Worm (Caenorhabditis elegans) whole organism, L2 larva: ENCODE results near the gene tif-1A.

Experiments used
- C34F6.9 ChIP-seq: fragments of 150-350 bp; optimal IDR thresholded peaks from 2 replicates; lab custom pipeline; 2014; ENCODE audit warnings: missing biosample characterization, missing genetic modification characterization
- F13H6.1 ChIP-seq: sonication (generic microtip); optimal IDR thresholded peaks from 2 replicates; lab custom pipeline; 2016; ENCODE audit warnings: missing genetic modification characterization, missing compliant biosample characterization
- R02D3.7 ChIP-seq: fragments of 150-350 bp; optimal IDR thresholded peaks from 2 replicates; lab custom pipeline; 2014; ENCODE audit warnings: missing biosample characterization, missing genetic modification characterization
- Y55F3AM.14 ChIP-seq: fragments of 200-800 bp; sonication (Bioruptor generic); optimal IDR thresholded peaks from 2 replicates; lab custom pipeline; 2018; ENCODE audit warnings: mild to moderate bottlenecking, missing genetic modification characterization, missing compliant biosample characterization
- ZK546.5 ChIP-seq: sonication (generic microtip); optimal IDR thresholded peaks from 2 replicates; lab custom pipeline; 2017; ENCODE audit warnings: missing biosample characterization, missing genetic modification characterization
- alr-1 ChIP-seq: fragments of 150-350 bp; optimal IDR thresholded peaks from 2 replicates; lab custom pipeline; 2014; ENCODE audit warnings: missing biosample characterization, missing genetic modification characterization
- aly-2 ChIP-seq: fragments of 150-350 bp; optimal IDR thresholded peaks from 2 replicates; lab custom pipeline; 2014; ENCODE audit warnings: missing biosample characterization, missing genetic modification characterization
- ama-1 ChIP-seq: fragments of 150-350 bp; optimal IDR thresholded peaks from 2 replicates; lab custom pipeline; 2018; ENCODE audit warnings: inconsistent platforms
- blmp-1 ChIP-seq: sonication (generic microtip); optimal IDR thresholded peaks from 2 replicates; lab custom pipeline; 2017; ENCODE audit warnings: missing genetic modification characterization, mild to moderate bottlenecking, missing compliant biosample characterization, antibody characterized with exemption, moderate library complexity; ENCODE audit not compliant: insufficient read depth
- ceh-16 ChIP-seq: fragments of 150-350 bp; optimal IDR thresholded peaks from 2 replicates; lab custom pipeline; 2014; ENCODE audit warnings: missing biosample characterization, missing genetic modification characterization
- ceh-82 ChIP-seq: fragments of 150-350 bp; optimal IDR thresholded peaks from 2 replicates; lab custom pipeline; 2014; ENCODE audit warnings: missing biosample characterization, missing genetic modification characterization
- crh-2 ChIP-seq: sonication (generic microtip); optimal IDR thresholded peaks from 2 replicates; lab custom pipeline; 2017; ENCODE audit warnings: missing biosample characterization, missing genetic modification characterization
- dmd-4 ChIP-seq: sonication (generic microtip); optimal IDR thresholded peaks from 2 replicates; lab custom pipeline; 2017; ENCODE audit warnings: missing biosample characterization, missing genetic modification characterization
- egl-27 ChIP-seq: sonication (generic microtip); optimal IDR thresholded peaks from 3 replicates; lab custom pipeline; 2017; ENCODE audit warnings: missing biosample characterization, missing genetic modification reagents, missing genetic modification characterization
- elt-1 ChIP-seq: fragments of 150-350 bp; optimal IDR thresholded peaks from 2 replicates; lab custom pipeline; 2014; ENCODE audit warnings: missing biosample characterization, missing genetic modification characterization
- elt-3 ChIP-seq: sonication (generic microtip); optimal IDR thresholded peaks from 2 replicates; lab custom pipeline; 2017; ENCODE audit warnings: missing biosample characterization, missing genetic modification characterization
- fos-1 ChIP-seq: fragments of 150-350 bp; optimal IDR thresholded peaks from 2 replicates; lab custom pipeline; 2014; ENCODE audit warnings: missing biosample characterization, missing genetic modification characterization
- gmeb-1 ChIP-seq: fragments of 150-350 bp; optimal IDR thresholded peaks from 2 replicates; lab custom pipeline; 2014; ENCODE audit warnings: missing biosample characterization, missing genetic modification characterization
- lin-11 ChIP-seq: fragments of 150-350 bp; sonication (generic microtip); optimal IDR thresholded peaks from 2 replicates; lab custom pipeline; 2014; ENCODE audit warnings: missing biosample characterization, missing genetic modification characterization, inconsistent platforms, mixed read lengths
- lin-13 ChIP-seq: fragments of 150-350 bp; optimal IDR thresholded peaks from 2 replicates; lab custom pipeline; 2014; ENCODE audit warnings: missing biosample characterization, missing genetic modification reagents, missing genetic modification characterization
- lin-39 ChIP-seq: fragments of 150-350 bp; optimal IDR thresholded peaks from 2 replicates; lab custom pipeline; 2014; ENCODE audit warnings: missing biosample characterization, missing genetic modification reagents, missing genetic modification characterization
- lsy-2 ChIP-seq, 2 experiments: fragments of 150-350 bp in 1 of 2; sonication (generic microtip) in 1 of 2; optimal IDR thresholded peaks; 2 replicates each; lab custom pipeline; 2014 to 2017; ENCODE audit warnings: missing biosample characterization in 2 of 2, missing genetic modification characterization in 2 of 2
- mab-5 ChIP-seq: fragments of 150-350 bp; optimal IDR thresholded peaks from 2 replicates; lab custom pipeline; 2014; ENCODE audit warnings: missing biosample characterization, missing genetic modification characterization
- mbf-1 ChIP-seq: sonication (generic microtip); optimal IDR thresholded peaks from 2 replicates; lab custom pipeline; 2017; ENCODE audit warnings: missing biosample characterization, missing genetic modification characterization
- mdl-1 ChIP-seq, 2 experiments: fragments of 150-350 bp in 1 of 2; sonication (generic microtip) in 1 of 2; optimal IDR thresholded peaks; 2 replicates each; lab custom pipeline; 2017; ENCODE audit warnings: missing biosample characterization in 2 of 2, missing genetic modification characterization in 2 of 2
- nhr-10 ChIP-seq: sonication (generic microtip); optimal IDR thresholded peaks from 2 replicates; lab custom pipeline; 2017; ENCODE audit warnings: missing biosample characterization, missing genetic modification characterization
- nhr-11 ChIP-seq: fragments of 150-350 bp; optimal IDR thresholded peaks from 2 replicates; lab custom pipeline; 2014; ENCODE audit warnings: missing biosample characterization, missing genetic modification characterization
- nhr-12 ChIP-seq: fragments of 150-350 bp; optimal IDR thresholded peaks from 2 replicates; lab custom pipeline; 2014; ENCODE audit warnings: missing biosample characterization, missing genetic modification characterization
- nhr-129 ChIP-seq: fragments of 150-350 bp; optimal IDR thresholded peaks from 2 replicates; lab custom pipeline; 2014; ENCODE audit warnings: missing biosample characterization, missing genetic modification characterization
- nhr-21 ChIP-seq: fragments of 150-350 bp; optimal IDR thresholded peaks from 2 replicates; lab custom pipeline; 2014; ENCODE audit warnings: missing biosample characterization, missing genetic modification characterization
- nhr-23 ChIP-seq: fragments of 150-350 bp; optimal IDR thresholded peaks from 2 replicates; lab custom pipeline; 2014; ENCODE audit warnings: missing biosample characterization, missing genetic modification reagents, missing genetic modification characterization
- nhr-237 ChIP-seq: fragments of 150-350 bp; optimal IDR thresholded peaks from 2 replicates; lab custom pipeline; 2014; ENCODE audit warnings: missing biosample characterization, missing genetic modification characterization
- nhr-25 ChIP-seq: fragments of 150-350 bp; sonication (generic microtip); optimal IDR thresholded peaks from 3 replicates; lab custom pipeline; 2014; ENCODE audit warnings: missing biosample characterization, missing genetic modification characterization
- nhr-6 ChIP-seq: fragments of 150-350 bp; optimal IDR thresholded peaks from 2 replicates; lab custom pipeline; 2014; ENCODE audit warnings: missing biosample characterization, missing genetic modification characterization
- nhr-77 ChIP-seq: fragments of 150-350 bp; optimal IDR thresholded peaks from 2 replicates; lab custom pipeline; 2014; ENCODE audit warnings: missing biosample characterization, missing genetic modification characterization
- peb-1 ChIP-seq: fragments of 150-350 bp; optimal IDR thresholded peaks from 2 replicates; lab custom pipeline; 2014; ENCODE audit warnings: missing biosample characterization, missing genetic modification characterization
- sem-4 ChIP-seq: fragments of 150-350 bp; optimal IDR thresholded peaks from 2 replicates; lab custom pipeline; 2014; ENCODE audit warnings: missing biosample characterization, missing genetic modification reagents, missing genetic modification characterization
- sma-3 ChIP-seq: sonication (generic microtip); optimal IDR thresholded peaks from 2 replicates; lab custom pipeline; 2016; ENCODE audit warnings: missing genetic modification reagents, missing genetic modification characterization, missing compliant biosample characterization
- sma-9 ChIP-seq, 2 experiments: fragments of 150-350 bp in 1 of 2; sonication (generic microtip) in 1 of 2; optimal IDR thresholded peaks; 2 replicates each; lab custom pipeline; 2014 to 2016; ENCODE audit warnings: missing genetic modification characterization in 2 of 2, mild to moderate bottlenecking in 1 of 2, missing biosample characterization in 1 of 2, missing compliant biosample characterization in 1 of 2, missing genetic modification reagents in 1 of 2, moderate library complexity in 1 of 2
- snpc-4 ChIP-seq: fragments of 150-350 bp; optimal IDR thresholded peaks from 2 replicates; lab custom pipeline; 2014; ENCODE audit warnings: missing biosample characterization, missing genetic modification characterization
- unc-39 ChIP-seq: fragments of 150-350 bp; optimal IDR thresholded peaks from 2 replicates; lab custom pipeline; 2014; ENCODE audit warnings: missing biosample characterization, missing genetic modification characterization
- unc-55 ChIP-seq: fragments of 150-350 bp; sonication (generic microtip); optimal IDR thresholded peaks from 3 replicates; lab custom pipeline; 2014; ENCODE audit warnings: missing biosample characterization, missing genetic modification reagents, missing genetic modification characterization
- unc-62 ChIP-seq: fragments of 150-350 bp; optimal IDR thresholded peaks from 2 replicates; lab custom pipeline; 2014; ENCODE audit warnings: missing biosample characterization, missing genetic modification reagents, missing genetic modification characterization
- ztf-11 ChIP-seq: sonication (generic microtip); optimal IDR thresholded peaks from 2 replicates; lab custom pipeline; 2017; ENCODE audit warnings: missing biosample characterization, missing genetic modification characterization
- ztf-4 ChIP-seq: fragments of 150-350 bp; optimal IDR thresholded peaks from 2 replicates; lab custom pipeline; 2014; ENCODE audit warnings: missing biosample characterization, missing genetic modification characterization

Gene tif-1A

ce11 chrIII:3953235-3953634 is 50.7 kb downstream of the tif-1A start:
- TF ChIP-seq elt-3 (tag; lab: Kevin White, UChicago) = no peak
- no peak for TF ChIP-seq gmeb-1
- no peak for TF ChIP-seq alr-1 (tag; lab: Kevin White, UChicago)
- TF ChIP-seq nhr-129 (tag; lab: Kevin White, UChicago) = peak; percentile 85
- TF ChIP-seq nhr-12 (tag; lab: Kevin White, UChicago) = no peak
- TF ChIP-seq sma-9 (GFP tag; optimal IDR thresholded peaks at IDR 0.05; lab: Kevin White, UChicago) = peak; percentile 89
- no peak for TF ChIP-seq sma-9 (tag; optimal IDR thresholded peaks at IDR 0.05; lab: Kevin White, UChicago)
- peak in 1 of 2 experiments; percentile 69 for TF ChIP-seq lsy-2 (tag; optimal IDR thresholded peaks at IDR 0.05; lab: Kevin White, UChicago)
- peak; percentile 66 for TF ChIP-seq F13H6.1 (tag; lab: Kevin White, UChicago)
- TF ChIP-seq ceh-16 (tag; lab: Kevin White, UChicago) = peak; percentile 72
- peak; percentile 72 for TF ChIP-seq C34F6.9 (tag; lab: Kevin White, UChicago)
- TF ChIP-seq mbf-1 (tag; lab: Kevin White, UChicago) = no peak
- no peak for TF ChIP-seq aly-2
- no peak for TF ChIP-seq ZK546.5 (tag; lab: Kevin White, UChicago)
- peak; percentile 30 for TF ChIP-seq sma-3
- peak; percentile 47 for TF ChIP-seq nhr-6 (tag; lab: Kevin White, UChicago)
- peak; percentile 38 for TF ChIP-seq mab-5 (tag; lab: Kevin White, UChicago)
- TF ChIP-seq ceh-82 = no peak
- peak; percentile 3 for TF ChIP-seq ama-1 (lab: Kevin White, UChicago)
- TF ChIP-seq lin-13 (GFP tag; lab: Kevin White, UChicago) = peak; percentile 2
- no peak for TF ChIP-seq unc-39 (tag; lab: Kevin White, UChicago)
- no peak for TF ChIP-seq nhr-23 (tag; lab: Kevin White, UChicago)
- TF ChIP-seq mdl-1 (tag; optimal IDR thresholded peaks at IDR 0.05; lab: Kevin White, UChicago) = peak in 1 of 2 experiments; percentile 63
- no peak for TF ChIP-seq elt-1
- peak; percentile 40 for TF ChIP-seq unc-55 (GFP tag; lab: Kevin White, UChicago)
- TF ChIP-seq egl-27 (tag; lab: Kevin White, UChicago) = peak; percentile 51
- peak; percentile 85 for TF ChIP-seq sem-4 (tag; lab: Kevin White, UChicago)
- no peak for TF ChIP-seq peb-1 (tag; lab: Kevin White, UChicago)
- no peak for TF ChIP-seq nhr-237 (tag; lab: Kevin White, UChicago)
- TF ChIP-seq nhr-11 (tag; lab: Kevin White, UChicago) = no peak
- TF ChIP-seq R02D3.7 (tag; lab: Kevin White, UChicago) = no peak
- TF ChIP-seq ztf-11 (tag; lab: Kevin White, UChicago) = no peak
- peak; percentile 18 for TF ChIP-seq lin-11 (tag; lab: Kevin White, UChicago)
- TF ChIP-seq nhr-25 (tag; lab: Kevin White, UChicago) = peak; percentile 79
- TF ChIP-seq blmp-1 (tag; lab: Kevin White, UChicago) = peak; percentile 12
- TF ChIP-seq fos-1 (tag; lab: Kevin White, UChicago) = peak; percentile 23
- TF ChIP-seq ztf-4 (tag; lab: Kevin White, UChicago) = no peak
- no peak for TF ChIP-seq nhr-10
- no peak for TF ChIP-seq snpc-4 (tag; lab: Kevin White, UChicago)
- TF ChIP-seq nhr-77 (tag; lab: Kevin White, UChicago) = no peak
- no peak for TF ChIP-seq lin-39 (tag; lab: Kevin White, UChicago)
- TF ChIP-seq crh-2 (tag; lab: Kevin White, UChicago) = peak; percentile 0
- TF ChIP-seq nhr-21 (tag; lab: Kevin White, UChicago) = peak; percentile 72
- peak; percentile 61 for TF ChIP-seq Y55F3AM.14 (GFP tag; lab: Kevin White, UChicago)
- TF ChIP-seq dmd-4 (tag; lab: Kevin White, UChicago) = no peak

DNA sequence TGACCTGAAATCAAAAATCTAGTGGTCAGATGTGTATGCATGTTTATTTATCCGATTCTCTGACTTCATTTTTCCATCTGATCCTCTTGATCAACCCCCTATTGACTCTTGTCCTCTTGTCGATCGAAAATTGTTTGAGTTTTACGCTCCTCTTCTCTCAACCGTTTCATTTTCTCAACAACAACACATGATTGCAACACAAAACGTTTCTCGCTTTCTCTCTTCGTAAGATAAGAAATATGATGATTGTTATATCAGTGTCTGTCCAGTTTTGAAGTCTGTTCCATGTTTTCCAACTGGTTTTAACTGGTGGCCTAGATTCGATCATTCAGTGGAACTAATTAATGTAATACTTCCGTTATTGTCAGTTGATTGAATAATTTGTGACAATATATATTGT is 51.9 kb downstream of the tif-1A start:
- TF ChIP-seq lsy-2 (tag; optimal IDR thresholded peaks at IDR 0.05; lab: Kevin White, UChicago) (peak in 1 of 2 experiments; percentile 37), elt-3 (tag; lab: Kevin White, UChicago) (no peak), nhr-129 (tag; lab: Kevin White, UChicago) (peak; percentile 81), fos-1 (tag; lab: Kevin White, UChicago) (peak; percentile 9), nhr-25 (tag; lab: Kevin White, UChicago) (peak; percentile 33), crh-2 (tag; lab: Kevin White, UChicago) (peak; percentile 5), nhr-11 (tag; lab: Kevin White, UChicago) (no peak), sma-9 (GFP tag; optimal IDR thresholded peaks at IDR 0.05; lab: Kevin White, UChicago) (peak; percentile 58), sma-9 (tag; optimal IDR thresholded peaks at IDR 0.05; lab: Kevin White, UChicago) (no peak), sem-4 (tag; lab: Kevin White, UChicago) (no peak), gmeb-1 (peak; percentile 36), unc-62 (GFP tag; lab: Kevin White, UChicago) (no peak), sma-3 (no peak), F13H6.1 (tag; lab: Kevin White, UChicago) (peak; percentile 4)
